Fruit fly (Drosophila melanogaster) whole organism, embryonic: ENCODE results near the gene Trim9.
A peak's percentile ranks its signal among the peaks of the same experiment; 100 is the strongest.

Experiments used
- B-H1 ChIP-seq: fragments of 200-800 bp; sonication (Bioruptor generic); IDR thresholded peaks from 3 replicates; pipeline ENCODE4 v1.3.6; 2022; ENCODE audit warnings: missing biosample characterization, missing genetic modification characterization
- CG10565 ChIP-seq: fragments of 200-800 bp; sonication (Bioruptor generic); optimal IDR thresholded peaks from 3 replicates; lab custom pipeline; 2016; ENCODE audit warnings: missing biosample characterization, mild to moderate bottlenecking, missing genetic modification characterization
- CG11093 ChIP-seq: fragments of 200-800 bp; sonication (Bioruptor generic); IDR thresholded peaks from 3 replicates; pipeline ENCODE4 v1.3.6; 2022; ENCODE audit warnings: missing biosample characterization, missing genetic modification characterization
- CG11504 ChIP-seq: fragments of 200-800 bp; sonication (Bioruptor generic); optimal IDR thresholded peaks from 3 replicates; lab custom pipeline; 2019; ENCODE audit warnings: missing biosample characterization, mild to moderate bottlenecking, missing genetic modification characterization, moderate library complexity
- CG11696 ChIP-seq: fragments of 200-800 bp; sonication (Bioruptor generic); IDR thresholded peaks from 2 replicates; pipeline ENCODE4 v1.3.6; 2022; ENCODE audit warnings: missing biosample characterization, missing genetic modification characterization
- CG11723 ChIP-seq: fragments of 200-800 bp; sonication (Bioruptor generic); optimal IDR thresholded peaks from 2 replicates; lab custom pipeline; 2017; ENCODE audit warnings: missing biosample characterization, mild to moderate bottlenecking, missing genetic modification characterization
- CG12219 ChIP-seq: fragments of 200-800 bp; sonication (Bioruptor generic); optimal IDR thresholded peaks from 3 replicates; lab custom pipeline; 2018; ENCODE audit warnings: missing biosample characterization, mild to moderate bottlenecking, missing genetic modification characterization
- CG1529 ChIP-seq: fragments of 200-800 bp; sonication (Bioruptor generic); optimal IDR thresholded peaks from 3 replicates; lab custom pipeline; 2018; ENCODE audit warnings: missing biosample characterization, missing genetic modification characterization
- CG16863 ChIP-seq: fragments of 200-800 bp; sonication (Bioruptor generic); optimal IDR thresholded peaks from 3 replicates; lab custom pipeline; 2016; ENCODE audit warnings: missing biosample characterization, missing genetic modification characterization
- CG17568 ChIP-seq: fragments of 200-800 bp; sonication (Bioruptor generic); optimal IDR thresholded peaks from 2 replicates; lab custom pipeline; 2018; ENCODE audit warnings: missing biosample characterization, mild to moderate bottlenecking, missing genetic modification characterization, moderate library complexity
- CG2889 ChIP-seq: fragments of 200-800 bp; sonication (Bioruptor generic); IDR thresholded peaks from 3 replicates; pipeline ENCODE4 v1.3.6; 2022; ENCODE audit warnings: missing biosample characterization, missing genetic modification characterization
- CG30020 ChIP-seq: fragments of 200-800 bp; optimal IDR thresholded peaks from 2 replicates; lab custom pipeline; 2019; ENCODE audit warnings: missing biosample characterization, mild to moderate bottlenecking, missing genetic modification characterization, moderate library complexity
- CG32772 ChIP-seq: fragments of 200-800 bp; sonication (Bioruptor generic); IDR thresholded peaks from 2 replicates; pipeline ENCODE4 v1.3.6; 2022; ENCODE audit warnings: missing biosample characterization, missing genetic modification characterization
- CG34224 ChIP-seq: fragments of 200-800 bp; sonication (Bioruptor generic); IDR thresholded peaks from 3 replicates; pipeline ENCODE4 v1.3.6; 2022; ENCODE audit warnings: missing biosample characterization, missing genetic modification characterization; ENCODE audit not compliant: partially characterized antibody
- CG34422 ChIP-seq: fragments of 200-800 bp; sonication (Bioruptor generic); IDR thresholded peaks from 3 replicates; pipeline ENCODE4 v1.3.6; 2022; ENCODE audit warnings: missing biosample characterization, missing genetic modification characterization
- CG3995 ChIP-seq: fragments of 200-800 bp; sonication (Bioruptor generic); optimal IDR thresholded peaks from 3 replicates; lab custom pipeline; 2016; ENCODE audit warnings: missing biosample characterization, missing genetic modification characterization
- CG4424 ChIP-seq: fragments of 200-800 bp; sonication (Bioruptor generic); optimal IDR thresholded peaks from 3 replicates; lab custom pipeline; 2016; ENCODE audit warnings: missing biosample characterization, missing genetic modification characterization
- CG6272 ChIP-seq: fragments of 200-800 bp; sonication (Bioruptor generic); IDR thresholded peaks from 2 replicates; pipeline ENCODE4 v1.3.6; 2022; ENCODE audit warnings: missing biosample characterization, missing genetic modification characterization
- CrebB ChIP-seq: fragments of 200-800 bp; sonication (Bioruptor generic); optimal IDR thresholded peaks from 3 replicates; lab custom pipeline; 2018; ENCODE audit warnings: missing biosample characterization, mild to moderate bottlenecking, missing genetic modification characterization
- Fer2 ChIP-seq: fragments of 200-800 bp; sonication (Bioruptor generic); optimal IDR thresholded peaks from 2 replicates; lab custom pipeline; 2018; ENCODE audit warnings: missing biosample characterization, mild to moderate bottlenecking, missing genetic modification characterization, moderate library complexity
- H15 ChIP-seq: fragments of 200-800 bp; sonication (Bioruptor generic); IDR thresholded peaks from 3 replicates; pipeline ENCODE4 v1.3.6; 2022; ENCODE audit warnings: missing biosample characterization, missing genetic modification characterization
- Hsf ChIP-seq: fragments of 200-800 bp; sonication (Bioruptor generic); optimal IDR thresholded peaks from 3 replicates; lab custom pipeline; 2016; ENCODE audit warnings: missing biosample characterization, missing genetic modification characterization
- Lpt ChIP-seq: fragments of >200 bp; optimal IDR thresholded peaks from 2 replicates; lab custom pipeline; 2018; ENCODE audit warnings: missing biosample characterization, missing genetic modification characterization
- MBD-R2 ChIP-seq: fragments of 200-800 bp; sonication (Bioruptor generic); IDR thresholded peaks from 2 replicates; pipeline ENCODE4 v1.3.6; 2022; ENCODE audit warnings: missing biosample characterization, missing genetic modification characterization
- NfI ChIP-seq: fragments of 200-800 bp; sonication (Bioruptor generic); optimal IDR thresholded peaks from 3 replicates; lab custom pipeline; 2018; ENCODE audit warnings: missing biosample characterization, mild to moderate bottlenecking, missing genetic modification characterization, moderate library complexity
- Poxn ChIP-seq: fragments of 200-800 bp; sonication (Bioruptor generic); IDR thresholded peaks from 2 replicates; pipeline ENCODE4 v1.3.6; 2022; ENCODE audit warnings: missing biosample characterization, missing genetic modification characterization
- Ssrp ChIP-seq: fragments of 200-800 bp; sonication (Bioruptor generic); optimal IDR thresholded peaks from 2 replicates; lab custom pipeline; 2018; ENCODE audit warnings: missing biosample characterization, mild to moderate bottlenecking, missing genetic modification characterization, moderate library complexity
- Xrp1 ChIP-seq: fragments of 200-800 bp; sonication (Bioruptor generic); IDR thresholded peaks from 2 replicates; pipeline ENCODE4 v1.3.6; 2022; ENCODE audit warnings: missing biosample characterization, missing genetic modification characterization
- crp ChIP-seq, 2 experiments: fragments of 200-800 bp; sonication (Bioruptor generic); optimal IDR thresholded peaks; 2 replicates in 1 of 2; 3 replicates in 1 of 2; lab custom pipeline; 2017; ENCODE audit warnings: missing biosample characterization in 2 of 2, missing genetic modification characterization in 2 of 2, mild to moderate bottlenecking in 1 of 2, moderate library complexity in 1 of 2
- dm ChIP-seq: fragments of 200-800 bp; sonication (Bioruptor generic); optimal IDR thresholded peaks from 3 replicates; lab custom pipeline; 2016; ENCODE audit warnings: missing biosample characterization, missing genetic modification characterization
- dmrt11E ChIP-seq: fragments of 200-800 bp; sonication (Bioruptor generic); optimal IDR thresholded peaks from 3 replicates; lab custom pipeline; 2018; ENCODE audit warnings: missing biosample characterization, mild to moderate bottlenecking, missing genetic modification characterization, moderate library complexity
- fd64A ChIP-seq: fragments of 200-800 bp; sonication (Bioruptor generic); optimal IDR thresholded peaks from 3 replicates; lab custom pipeline; 2018; ENCODE audit warnings: missing biosample characterization, mild to moderate bottlenecking, missing genetic modification characterization
- gcm ChIP-seq: fragments of 200-800 bp; sonication (Bioruptor generic); optimal IDR thresholded peaks from 2 replicates; lab custom pipeline; 2019; ENCODE audit warnings: missing biosample characterization, mild to moderate bottlenecking, missing genetic modification characterization, moderate library complexity
- grau ChIP-seq: fragments of 200-800 bp; optimal IDR thresholded peaks from 3 replicates; lab custom pipeline; 2019; ENCODE audit warnings: missing biosample characterization, mild to moderate bottlenecking, missing genetic modification characterization, moderate library complexity
- h ChIP-seq: fragments of >200 bp; optimal IDR thresholded peaks from 2 replicates; lab custom pipeline; 2017
- kah ChIP-seq: fragments of 200-800 bp; sonication (Bioruptor generic); optimal IDR thresholded peaks from 2 replicates; lab custom pipeline; 2018; ENCODE audit warnings: missing biosample characterization, mild to moderate bottlenecking, missing genetic modification characterization
- kni ChIP-seq: fragments of 200-800 bp; sonication (Bioruptor generic); optimal IDR thresholded peaks from 3 replicates; lab custom pipeline; 2017; ENCODE audit warnings: mild to moderate bottlenecking, missing biosample characterization, missing genetic modification reagents, missing genetic modification characterization
- nerfin-1 ChIP-seq: fragments of 200-800 bp; sonication (Bioruptor generic); optimal IDR thresholded peaks from 3 replicates; lab custom pipeline; 2019; ENCODE audit warnings: missing biosample characterization, mild to moderate bottlenecking, missing genetic modification characterization, moderate library complexity
- oc ChIP-seq: fragments of 200-800 bp; sonication (Bioruptor generic); optimal IDR thresholded peaks from 2 replicates; lab custom pipeline; 2018; ENCODE audit warnings: missing biosample characterization, mild to moderate bottlenecking, missing genetic modification characterization, moderate library complexity
- peb ChIP-seq: fragments of 200-800 bp; sonication (Bioruptor generic); IDR thresholded peaks from 2 replicates; pipeline ENCODE4 v1.3.6; 2022; ENCODE audit warnings: missing biosample characterization, missing genetic modification characterization
- ro ChIP-seq: fragments of 200-800 bp; sonication (Bioruptor generic); IDR thresholded peaks from 2 replicates; pipeline ENCODE4 v1.3.6; 2022; ENCODE audit warnings: missing biosample characterization, missing genetic modification characterization
- so ChIP-seq: fragments of 200-800 bp; sonication (Bioruptor generic); IDR thresholded peaks from 3 replicates; pipeline ENCODE4 v1.3.6; 2022; ENCODE audit warnings: missing biosample characterization, missing genetic modification characterization
- ssp ChIP-seq: fragments of 200-800 bp; sonication (Bioruptor generic); IDR thresholded peaks from 2 replicates; pipeline ENCODE4 v1.3.6; 2022; ENCODE audit warnings: missing biosample characterization, missing genetic modification characterization
- stwl ChIP-seq: fragments of 200-800 bp; sonication (Bioruptor generic); optimal IDR thresholded peaks from 3 replicates; lab custom pipeline; 2018; ENCODE audit warnings: missing biosample characterization, mild to moderate bottlenecking, missing genetic modification characterization, moderate library complexity
- tgo ChIP-seq: fragments of 200-800 bp; sonication (Bioruptor generic); IDR thresholded peaks from 3 replicates; pipeline ENCODE4 v1.3.6; 2022; ENCODE audit warnings: missing biosample characterization, missing genetic modification characterization
- tin ChIP-seq: fragments of 200-800 bp; sonication (Bioruptor generic); optimal IDR thresholded peaks from 3 replicates; lab custom pipeline; 2016; ENCODE audit warnings: missing biosample characterization, missing genetic modification characterization
- tio ChIP-seq: fragments of 200-800 bp; sonication (Bioruptor generic); optimal IDR thresholded peaks from 2 replicates; lab custom pipeline; 2017; ENCODE audit warnings: missing biosample characterization, missing genetic modification characterization, inconsistent platforms
- ttk ChIP-seq: fragments of 200-800 bp; sonication (Bioruptor generic); IDR thresholded peaks from 2 replicates; pipeline ENCODE4 v2.1.2; 2022; ENCODE audit warnings: missing biosample characterization, missing genetic modification characterization
- tup ChIP-seq: fragments of 200-800 bp; sonication (Bioruptor generic); optimal IDR thresholded peaks from 2 replicates; lab custom pipeline; 2016; ENCODE audit warnings: missing biosample characterization, mild to moderate bottlenecking, missing genetic modification characterization, moderate library complexity
- tx ChIP-seq: fragments of 200-800 bp; sonication (Bioruptor generic); optimal IDR thresholded peaks from 2 replicates; lab custom pipeline; 2016; ENCODE audit warnings: missing biosample characterization, missing genetic modification characterization

Trim9 gene

dm6 chr2L:10526953-10527584, 17.6 kb upstream of the Trim9 start, which contains the start of gene Lip4 (continued):
- TF ChIP-seq ssp (GFP tag; lab: Robert Waterston, UW) (peak; percentile 57; the same call in 1 of the 2 replicates), CG16863 (peak; percentile 36), tio (GFP tag; lab: Kevin White, UChicago) (peak; percentile 71), B-H1 (peak; percentile 64), CG3995 (GFP tag; lab: Kevin White, UChicago) (peak; percentile 7), kah (GFP tag; lab: Kevin White, UChicago) (peak; percentile 28), tin (GFP tag; lab: Kevin White, UChicago) (peak; percentile 64), CG17568 (peak; percentile 62), CG2889 (GFP tag; lab: Robert Waterston, UW) (0 out of 3 replicates have a peak, but pooled peaks have one; percentile 10), CG32772 (peak; percentile 71), CG30020 (tag; lab: Kevin White, UChicago) (no peak), Xrp1 (GFP tag; lab: Robert Waterston, UW) (peak; percentile 84), CG11093 (0 out of 3 replicates have a peak, but pooled peaks have one; percentile 50), CG11723 (GFP tag; lab: Kevin White, UChicago) (peak; percentile 60), fd64A (no peak), ro (GFP tag; lab: Robert Waterston, UW) (peak; percentile 38; the same call in 1 of the 2 replicates), stwl (no peak), CrebB (tag; lab: Kevin White, UChicago) (peak; percentile 54), CG6272 (GFP tag; lab: Robert Waterston, UW) (peak; percentile 38; the same call in 1 of the 2 replicates), tgo (GFP tag; lab: Robert Waterston, UW) (peak; percentile 85), CG10565 (no peak), ttk (GFP tag; lab: Robert Waterston, UW) (peak; percentile 74), CG11696 (GFP tag; lab: Robert Waterston, UW) (no peak; the same call in 1 of the 2 replicates), NfI (GFP tag; lab: Kevin White, UChicago) (peak; percentile 59), CG11504 (tag; lab: Kevin White, UChicago) (peak; percentile 95), tup (GFP tag; lab: Kevin White, UChicago) (peak; percentile 31), CG1529 (GFP tag; lab: Kevin White, UChicago) (peak; percentile 52), crp (GFP tag; optimal IDR thresholded peaks at IDR 0.05; lab: Kevin White, UChicago) (peak in 1 of 2 experiments; percentile 11), MBD-R2 (GFP tag; lab: Robert Waterston, UW) (peak; percentile 45; the same call in 1 of the 2 replicates), nerfin-1 (tag; lab: Kevin White, UChicago) (peak; percentile 55), Lpt (GFP tag; lab: Kevin White, UChicago) (no peak), gcm (GFP tag; lab: Kevin White, UChicago) (peak; percentile 65), dmrt11E (tag; lab: Kevin White, UChicago) (peak; percentile 73), kni (GFP tag; lab: Kevin White, UChicago) (no peak), Poxn (GFP tag; lab: Robert Waterston, UW) (0 out of 2 replicates have a peak, but pooled peaks have one; percentile 14), tx (peak; percentile 8), peb (GFP tag; lab: Robert Waterston, UW) (peak; percentile 54), CG12219 (GFP tag; lab: Kevin White, UChicago) (peak; percentile 62), Fer2 (peak; percentile 38), so (GFP tag; lab: Robert Waterston, UW) (peak; percentile 76; the same call in 2 of the 3 replicates), Hsf (GFP tag; lab: Kevin White, UChicago) (peak; percentile 70), H15 (GFP tag; lab: Robert Waterston, UW) (peak; percentile 81), CG4424 (peak; percentile 66), CG34422 (GFP tag; lab: Robert Waterston, UW) (peak; percentile 69; the same call in 2 of the 3 replicates), CG34224 (GFP tag; lab: Robert Waterston, UW) (no peak), Ssrp (peak; percentile 67), h (lab: Kevin White, UChicago) (no peak), oc (tag; lab: Kevin White, UChicago) (peak; percentile 57), dm (GFP tag; lab: Kevin White, UChicago) (no peak), grau (tag; lab: Kevin White, UChicago) (peak; percentile 79)
